Worm (Caenorhabditis elegans) whole organism, L4 larva: ENCODE results near the gene ddx-46.
A peak's percentile ranks its signal among the peaks of the same experiment; 100 is the strongest.
"Not testable (repeated sequence)": the region's sequence is repeated elsewhere in the genome, so short reads cannot be mapped to it uniquely, and the experiment has no call there.

ENCODE experiments used
- D1046.2 ChIP-seq: fragments of 200-800 bp; sonication (Bioruptor generic); IDR thresholded peaks from 2 replicates; pipeline ENCODE4 v1.3.6; 2022; ENCODE audit warnings: missing genetic modification characterization, missing compliant biosample characterization
- F44E2.7 ChIP-seq: fragments of 200-800 bp; sonication (Bioruptor generic); IDR thresholded peaks from 2 replicates; pipeline ENCODE4 v2.1.2; 2022; ENCODE audit warnings: missing genetic modification characterization, missing compliant biosample characterization
- Y48G9A.11 ChIP-seq: fragments of 200-800 bp; sonication (Bioruptor generic); IDR thresholded peaks from 2 replicates; pipeline ENCODE4 v1.3.6; 2022; ENCODE audit warnings: missing genetic modification reagents, missing genetic modification characterization, missing compliant biosample characterization
- aha-1 ChIP-seq: fragments of 150-350 bp; peaks from one replicate; lab custom pipeline; 2014; ENCODE audit warnings: missing biosample characterization, missing genetic modification characterization
- aly-2 ChIP-seq: sonication (generic microtip); optimal IDR thresholded peaks from 2 replicates; lab custom pipeline; 2018; ENCODE audit warnings: missing biosample characterization, missing genetic modification characterization
- attf-4 ChIP-seq: sonication (generic microtip); optimal IDR thresholded peaks from 3 replicates; lab custom pipeline; 2017; ENCODE audit warnings: missing biosample characterization, missing genetic modification characterization
- ceh-20 ChIP-seq: fragments of 200-800 bp; sonication (Bioruptor generic); IDR thresholded peaks from 2 replicates; pipeline ENCODE4 v1.3.6; 2022; ENCODE audit warnings: missing genetic modification reagents, missing genetic modification characterization, missing compliant biosample characterization
- ceh-62 ChIP-seq: sonication (generic microtip); optimal IDR thresholded peaks from 2 replicates; lab custom pipeline; 2017; ENCODE audit warnings: missing biosample characterization, missing genetic modification characterization
- daf-19 ChIP-seq: fragments of 200-800 bp; sonication (Bioruptor generic); conservative IDR thresholded peaks from 2 replicates; pipeline ENCODE4 v1.3.6; 2022; ENCODE audit warnings: missing genetic modification characterization, missing compliant biosample characterization
- daf-8 ChIP-seq: fragments of 200-800 bp; sonication (Bioruptor generic); IDR thresholded peaks from 2 replicates; pipeline ENCODE4 v1.3.6; 2022; ENCODE audit warnings: missing genetic modification characterization, missing compliant biosample characterization
- dmd-6 ChIP-seq: fragments of 200-800 bp; sonication (Bioruptor generic); IDR thresholded peaks from 2 replicates; pipeline ENCODE4 v1.3.6; 2022; ENCODE audit warnings: missing genetic modification reagents, missing genetic modification characterization, missing compliant biosample characterization
- dpl-1 ChIP-seq: fragments of 150-350 bp; optimal IDR thresholded peaks from 2 replicates; lab custom pipeline; 2014; ENCODE audit warnings: missing biosample characterization, missing genetic modification reagents, missing genetic modification characterization
- gei-8 ChIP-seq: fragments of 200-800 bp; sonication (Bioruptor generic); optimal IDR thresholded peaks from 2 replicates; lab custom pipeline; 2018; ENCODE audit warnings: mild to moderate bottlenecking, missing genetic modification characterization, missing compliant biosample characterization
- hlh-30 ChIP-seq: sonication (generic microtip); optimal IDR thresholded peaks from 2 replicates; lab custom pipeline; 2017; ENCODE audit warnings: antibody characterized with exemption, mild to moderate bottlenecking, missing genetic modification characterization, missing compliant biosample characterization; ENCODE audit not compliant: insufficient read depth
- lin-38 ChIP-seq: fragments of 200-800 bp; sonication (Bioruptor generic); IDR thresholded peaks from 2 replicates; pipeline ENCODE4 v1.3.6; 2022; ENCODE audit warnings: missing genetic modification reagents, missing genetic modification characterization, missing compliant biosample characterization
- lsy-2 ChIP-seq, 2 experiments: fragments of 150-350 bp in 1 of 2; sonication (generic microtip) in 1 of 2; optimal IDR thresholded peaks; 2 replicates each; lab custom pipeline; 2014 to 2017; ENCODE audit warnings: missing biosample characterization in 2 of 2, missing genetic modification characterization in 2 of 2
- mxl-3 ChIP-seq: fragments of 200-800 bp; sonication (Bioruptor generic); optimal IDR thresholded peaks from 2 replicates; lab custom pipeline; 2018; ENCODE audit warnings: mild to moderate bottlenecking, missing genetic modification characterization, missing compliant biosample characterization
- nhr-102 ChIP-seq: sonication (generic microtip); optimal IDR thresholded peaks from 2 replicates; lab custom pipeline; 2016; ENCODE audit warnings: mild to moderate bottlenecking, missing genetic modification characterization, moderate library complexity, missing compliant biosample characterization
- nhr-42 ChIP-seq: fragments of 200-800 bp; sonication (Bioruptor generic); IDR thresholded peaks from 2 replicates; pipeline ENCODE4 v1.3.6; 2022; ENCODE audit warnings: missing genetic modification characterization, missing compliant biosample characterization
- nhr-77 ChIP-seq: fragments of 150-350 bp; optimal IDR thresholded peaks from 2 replicates; lab custom pipeline; 2014; ENCODE audit warnings: missing biosample characterization, missing genetic modification characterization
- php-3 ChIP-seq: fragments of 200-800 bp; sonication (Bioruptor generic); IDR thresholded peaks from 2 replicates; pipeline ENCODE4 v1.3.6; 2022; ENCODE audit warnings: missing genetic modification reagents, missing genetic modification characterization, missing compliant biosample characterization
- sdz-12 ChIP-seq: fragments of 200-800 bp; sonication (Bioruptor generic); optimal IDR thresholded peaks from 2 replicates; lab custom pipeline; 2018; ENCODE audit warnings: mild to moderate bottlenecking, missing genetic modification characterization, missing compliant biosample characterization
- set-16 ChIP-seq: fragments of 200-800 bp; sonication (Bioruptor generic); IDR thresholded peaks from 2 replicates; pipeline ENCODE4 v1.3.6; 2022; ENCODE audit warnings: missing genetic modification reagents, missing genetic modification characterization, missing compliant biosample characterization
- unc-130 ChIP-seq: sonication (generic microtip); optimal IDR thresholded peaks from 2 replicates; lab custom pipeline; 2016; ENCODE audit warnings: missing genetic modification reagents, missing genetic modification characterization, missing compliant biosample characterization
- unc-62 ChIP-seq, 3 experiments: fragments of 150-350 bp in 1 of 3; sonication (generic microtip); optimal IDR thresholded peaks in 2 of 3; peaks in 1 of 3; 1 replicate in 1 of 3; 2 replicates in 2 of 3; lab custom pipeline; 2014 to 2017; ENCODE audit warnings: missing biosample characterization in 3 of 3, missing genetic modification characterization in 3 of 3, missing genetic modification reagents in 3 of 3, missing genotype in 1 of 3
- vab-7 ChIP-seq: fragments of 200-800 bp; sonication (Bioruptor generic); IDR thresholded peaks from 2 replicates; pipeline ENCODE4 v1.3.6; 2022; ENCODE audit warnings: missing genetic modification reagents, missing genetic modification characterization, missing compliant biosample characterization
- zfp-3 ChIP-seq: fragments of 200-800 bp; sonication (Bioruptor generic); conservative IDR thresholded peaks from 2 replicates; pipeline ENCODE4 v1.3.6; 2022; ENCODE audit warnings: missing genetic modification reagents, missing genetic modification characterization, missing compliant biosample characterization
- zip-2 ChIP-seq: fragments of 150-350 bp; optimal IDR thresholded peaks from 2 replicates; lab custom pipeline; 2014; ENCODE audit warnings: missing biosample characterization, missing genetic modification characterization

ddx-46 gene

DNA sequence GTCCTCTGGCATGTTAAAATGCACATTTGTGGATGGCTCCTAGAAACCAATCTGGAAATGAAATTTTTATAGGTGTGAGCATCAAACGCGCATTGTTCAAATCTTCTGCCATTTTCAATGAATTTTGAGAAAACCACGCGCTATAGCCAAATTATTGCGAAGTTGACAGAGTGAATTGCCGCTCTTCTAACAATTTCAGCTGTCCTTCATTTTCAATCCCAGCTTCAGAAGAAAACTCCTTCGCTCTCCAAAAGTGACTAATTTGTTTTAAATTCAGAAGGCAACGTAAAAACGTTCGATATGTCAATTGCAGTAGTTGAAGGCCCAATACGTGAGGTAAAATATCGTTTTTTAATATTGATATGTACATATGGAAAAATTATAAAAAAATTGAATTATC is 33.9 kb upstream of the ddx-46 start, which contains the start of gene F58F6.5:
Gene F58F6.5 (plus strand): TSS at position 301 of the 400 bp plus-strand sequence.
- not testable (repeated sequence) for TF ChIP-seq Y48G9A.11, dmd-6, nhr-42 (GFP tag; lab: Robert Waterston, UW)

DNA sequence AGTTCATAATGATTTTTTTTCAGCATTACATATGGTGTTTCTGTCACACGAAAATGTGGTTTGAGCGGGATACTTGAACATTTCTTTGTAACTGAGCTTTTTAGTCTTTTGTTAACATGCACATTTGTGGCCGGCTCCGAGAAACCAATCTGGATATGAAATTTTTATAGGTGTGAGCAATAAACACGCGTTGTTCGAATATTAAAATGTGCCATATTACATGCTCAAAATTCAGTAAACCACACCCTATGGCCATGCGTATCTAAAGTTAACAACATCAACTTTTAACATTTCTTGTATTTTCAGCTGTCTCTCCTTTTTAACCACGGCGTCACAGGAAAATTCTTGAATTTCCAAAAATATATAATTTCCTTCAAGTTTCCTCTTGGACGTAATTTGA is 31.3 kb upstream of the ddx-46 start, which contains the start of gene F58F6.6:
Gene F58F6.6 (plus strand): TSS at position 301 of the 400 bp plus-strand sequence.
- TF ChIP-seq zip-2; sdz-12 (GFP tag; lab: Kevin White, UChicago); daf-19: not testable (repeated sequence)

DNA sequence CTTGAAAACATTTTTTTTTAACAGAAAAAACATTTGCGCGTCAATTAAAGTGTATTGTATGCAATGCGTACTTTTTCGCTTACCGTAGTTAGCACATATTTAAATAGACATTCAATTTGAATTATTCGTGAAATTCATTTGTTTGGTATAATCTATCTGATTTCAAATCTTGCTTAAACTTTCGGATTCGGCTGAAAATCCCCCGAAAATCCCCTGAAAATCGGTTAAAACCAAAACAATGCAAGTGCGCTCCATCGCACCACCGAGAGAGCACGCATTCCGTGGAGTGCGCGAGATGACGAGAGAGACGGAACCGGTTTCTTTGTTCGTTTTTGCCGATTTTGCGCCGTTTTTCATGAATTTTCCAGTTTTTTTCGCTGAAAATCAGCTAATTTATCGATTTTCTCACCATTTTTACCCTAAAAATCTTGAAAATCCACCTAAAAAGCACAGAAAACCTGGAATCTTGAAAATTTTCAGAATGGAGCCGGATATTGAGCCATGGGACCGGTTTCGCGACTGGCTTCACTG is 19.3 kb upstream of the ddx-46 start, which contains the start of gene F53H1.3:
Gene F53H1.3 (plus strand): TSS at position 481 of the 531 bp plus-strand sequence.
- no peak for TF ChIP-seq nhr-102 (tag; lab: Kevin White, UChicago)
- no peak for TF ChIP-seq unc-130
- TF ChIP-seq dpl-1 (GFP tag; lab: Kevin White, UChicago), result peak; percentile 40
- TF ChIP-seq Y48G9A.11 (GFP tag; lab: Robert Waterston, UW), result 0 out of 2 replicates have a peak, but pooled peaks have one; percentile 46
- peak; percentile 16 for TF ChIP-seq hlh-30 (tag; lab: Kevin White, UChicago)
- peak in 1 of 2 experiments; percentile 76 for TF ChIP-seq lsy-2 (tag; optimal IDR thresholded peaks at IDR 0.05; lab: Kevin White, UChicago)
- TF ChIP-seq gei-8, result no peak
- TF ChIP-seq lin-38, result peak; percentile 96

DNA sequence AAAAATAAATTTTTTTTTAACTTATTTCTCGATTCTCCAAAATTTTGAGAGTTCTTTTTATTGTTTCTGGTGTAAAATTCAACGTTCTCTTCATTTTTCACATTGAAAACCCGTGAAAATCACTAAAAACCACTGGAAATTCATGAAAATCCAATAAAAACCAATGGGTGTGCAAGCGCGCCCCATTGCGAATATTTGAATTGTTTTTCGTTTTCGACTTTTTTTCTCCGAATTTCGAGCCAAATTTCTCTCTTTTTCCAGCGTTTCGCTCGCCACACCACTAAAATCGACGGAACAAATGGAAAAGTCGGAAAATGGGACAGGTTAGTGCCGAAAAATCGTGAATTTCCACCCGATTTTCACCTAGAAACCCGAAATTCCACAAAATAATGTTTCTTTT is 887 bp upstream of the ddx-46 start:
- TF ChIP-seq ceh-62 (tag; lab: Kevin White, UChicago) (no peak), lin-38 (peak; percentile 88), D1046.2 (GFP tag; lab: Robert Waterston, UW) (no peak), ceh-20 (no peak)

DNA sequence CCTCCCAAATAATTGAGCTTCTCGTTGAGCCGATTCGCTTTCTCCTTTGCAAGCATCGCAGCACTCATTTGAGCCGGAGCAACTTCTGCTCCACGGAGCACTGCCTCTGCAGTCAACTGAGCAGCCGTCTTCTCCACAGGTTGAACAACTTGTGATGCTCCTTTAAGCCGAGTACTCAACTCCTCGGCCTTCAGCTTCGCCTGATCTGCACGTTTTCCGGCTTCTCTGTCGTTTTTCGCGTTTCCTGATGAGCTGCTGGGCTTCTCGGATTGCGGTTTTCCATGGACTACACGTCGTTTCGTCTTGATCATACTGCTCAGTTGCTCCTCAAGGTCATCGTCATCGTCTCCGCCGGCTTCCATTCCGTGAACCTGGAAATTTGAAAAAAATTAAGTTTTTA is 10.5 kb downstream of the ddx-46 start:
- TF ChIP-seq set-16 (GFP tag; lab: Robert Waterston, UW) (peak; percentile 56; the same call in 1 of the 2 replicates), attf-4 (tag; lab: Kevin White, UChicago) (no peak), aha-1 (tag; lab: Kevin White, UChicago) (peak; percentile 93), dmd-6 (GFP tag; lab: Robert Waterston, UW) (no peak)

DNA sequence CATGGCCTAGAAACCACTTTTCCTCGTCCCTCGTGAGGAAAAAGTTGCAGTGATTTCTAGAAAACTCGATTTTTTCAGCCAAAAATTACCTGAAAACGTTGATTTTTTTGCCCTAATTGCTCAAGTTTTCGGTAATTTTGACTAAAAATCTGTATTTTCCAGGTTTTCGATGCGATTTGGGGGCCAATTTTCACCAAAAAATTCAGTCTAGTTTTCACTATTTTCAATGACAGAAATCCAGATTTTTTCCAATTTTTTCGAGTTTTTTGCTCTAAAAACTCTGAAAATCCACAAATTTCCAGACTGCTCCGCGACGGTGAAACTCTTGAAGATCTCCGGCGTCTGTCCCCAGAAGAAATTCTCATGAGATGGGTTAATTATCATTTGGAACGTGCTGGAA is 20.1 kb downstream of the ddx-46 start, which contains the start of gene plst-1:
Gene plst-1 (plus strand): TSS at position 301 of the 400 bp plus-strand sequence.
- TF ChIP-seq nhr-77 (tag; lab: Kevin White, UChicago) (no peak), Y48G9A.11 (GFP tag; lab: Robert Waterston, UW) (no peak), vab-7 (GFP tag; lab: Robert Waterston, UW) (no peak), lin-38 (no peak), daf-8 (GFP tag; lab: Robert Waterston, UW) (no peak), zfp-3 (GFP tag; lab: Robert Waterston, UW) (no peak), php-3 (GFP tag; lab: Robert Waterston, UW) (no peak)

DNA sequence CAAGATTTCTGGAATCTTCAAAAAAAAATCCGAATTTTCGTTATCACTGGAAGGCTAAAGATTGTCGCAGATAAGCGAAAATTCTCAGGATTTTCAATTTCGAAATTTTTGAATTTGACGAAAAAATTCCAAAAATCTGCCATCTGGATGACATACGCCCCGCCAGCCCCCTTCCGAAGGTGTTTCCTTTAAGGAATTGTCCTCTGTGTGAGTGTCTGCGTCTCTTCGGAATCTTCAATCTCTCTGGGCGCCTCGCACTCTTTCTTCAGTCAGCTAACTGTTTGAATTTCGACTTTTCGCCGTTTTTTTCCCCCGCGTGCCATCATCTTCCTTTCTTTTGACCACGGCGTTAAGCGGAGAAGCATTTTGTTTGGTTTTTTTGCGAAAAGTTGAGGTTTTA is 22.9 kb downstream of the ddx-46 start:
- peak; percentile 64 for TF ChIP-seq aha-1 (tag; lab: Kevin White, UChicago)
- no peak for TF ChIP-seq aly-2
- TF ChIP-seq F44E2.7 (GFP tag; lab: Robert Waterston, UW), result no peak
- TF ChIP-seq mxl-3, result no peak
- peak in 1 of 2 experiments; percentile 78 for TF ChIP-seq unc-62 (GFP tag; optimal IDR thresholded peaks at IDR 0.05 in 1 of 2; lab: Kevin White, UChicago)
- no peak for TF ChIP-seq unc-62 (tag; optimal IDR thresholded peaks at IDR 0.05; lab: Kevin White, UChicago)
